Worm (Caenorhabditis elegans) whole organism, L3 larva: Measurements from ENCODE around the gene inx-2.
A peak's percentile ranks its signal among the peaks of the same experiment; 100 is the strongest.

Source experiments
- ZK546.5 ChIP-seq: sonication (generic microtip); optimal IDR thresholded peaks from 2 replicates; lab custom pipeline; 2017; ENCODE audit warnings: missing biosample characterization, missing genetic modification characterization
- aly-2 ChIP-seq: fragments of 150-350 bp; optimal IDR thresholded peaks from 2 replicates; lab custom pipeline; 2014; ENCODE audit warnings: missing biosample characterization, missing genetic modification characterization
- ama-1 ChIP-seq: fragments of 150-350 bp; optimal IDR thresholded peaks from 2 replicates; lab custom pipeline; 2018
- ceh-16 ChIP-seq: sonication (generic microtip); optimal IDR thresholded peaks from 2 replicates; lab custom pipeline; 2017; ENCODE audit warnings: missing biosample characterization, missing genetic modification characterization
- ceh-82 ChIP-seq: fragments of 150-350 bp; optimal IDR thresholded peaks from 2 replicates; lab custom pipeline; 2014; ENCODE audit warnings: missing biosample characterization, missing genetic modification characterization
- ceh-9 ChIP-seq: sonication (generic microtip); optimal IDR thresholded peaks from 2 replicates; lab custom pipeline; 2018; ENCODE audit warnings: missing biosample characterization, missing genetic modification characterization
- egl-27 ChIP-seq: sonication (generic microtip); optimal IDR thresholded peaks from 4 replicates; lab custom pipeline; 2017; ENCODE audit warnings: missing biosample characterization, missing genetic modification reagents, missing genetic modification characterization
- egl-5 ChIP-seq: fragments of 150-350 bp; optimal IDR thresholded peaks from 2 replicates; lab custom pipeline; 2017; ENCODE audit warnings: missing biosample characterization, missing genetic modification reagents, missing genetic modification characterization, inconsistent platforms
- elt-1 ChIP-seq: fragments of 150-350 bp; optimal IDR thresholded peaks from 2 replicates; lab custom pipeline; 2014; ENCODE audit warnings: missing biosample characterization, missing genetic modification characterization
- elt-2 ChIP-seq: sonication (generic microtip); optimal IDR thresholded peaks from 2 replicates; lab custom pipeline; 2016; ENCODE audit warnings: missing genetic modification reagents, mild to moderate bottlenecking, missing genetic modification characterization, missing compliant biosample characterization
- elt-3 ChIP-seq, 3 experiments: fragments of 150-350 bp in 1 of 3; sonication (generic microtip) in 2 of 3; optimal IDR thresholded peaks; 2 replicates in 2 of 3; 4 replicates in 1 of 3; lab custom pipeline; 2014 to 2017; ENCODE audit warnings: missing biosample characterization in 3 of 3, missing genetic modification characterization in 3 of 3
- eor-1 ChIP-seq, 2 experiments: fragments of 150-350 bp; optimal IDR thresholded peaks; 2 replicates each; lab custom pipeline; 2014 to 2018; ENCODE audit warnings: missing biosample characterization in 2 of 2, missing genetic modification characterization in 2 of 2
- fkh-10 ChIP-seq: sonication (generic microtip); optimal IDR thresholded peaks from 2 replicates; lab custom pipeline; 2017; ENCODE audit warnings: missing biosample characterization, missing genetic modification reagents, missing genetic modification characterization
- fkh-2 ChIP-seq: fragments of 150-350 bp; optimal IDR thresholded peaks from 2 replicates; lab custom pipeline; 2014; ENCODE audit warnings: missing biosample characterization, missing genetic modification reagents, missing genetic modification characterization
- fos-1 ChIP-seq: fragments of 150-350 bp; optimal IDR thresholded peaks from 2 replicates; lab custom pipeline; 2014; ENCODE audit warnings: missing biosample characterization, missing genetic modification characterization
- jun-1 ChIP-seq: fragments of 150-350 bp; optimal IDR thresholded peaks from 2 replicates; lab custom pipeline; 2014; ENCODE audit warnings: missing biosample characterization, missing genetic modification reagents, missing genetic modification characterization
- lin-15B ChIP-seq: fragments of 150-350 bp; optimal IDR thresholded peaks from 2 replicates; lab custom pipeline; 2014; ENCODE audit warnings: missing biosample characterization, missing genetic modification characterization
- lsy-12 ChIP-seq: sonication (generic microtip); optimal IDR thresholded peaks from 2 replicates; lab custom pipeline; 2016; ENCODE audit warnings: mild to moderate bottlenecking, missing genetic modification characterization, missing compliant biosample characterization
- nhr-12 ChIP-seq: fragments of 150-350 bp; optimal IDR thresholded peaks from 2 replicates; lab custom pipeline; 2014; ENCODE audit warnings: missing biosample characterization, missing genetic modification characterization
- nhr-23 ChIP-seq: fragments of 150-350 bp; optimal IDR thresholded peaks from 2 replicates; lab custom pipeline; 2014; ENCODE audit warnings: missing biosample characterization, missing genetic modification reagents, missing genetic modification characterization
- nhr-25 ChIP-seq: sonication (generic microtip); optimal IDR thresholded peaks from 2 replicates; lab custom pipeline; 2017; ENCODE audit warnings: missing biosample characterization, missing genetic modification characterization
- nhr-28 ChIP-seq: fragments of 150-350 bp; optimal IDR thresholded peaks from 2 replicates; lab custom pipeline; 2014; ENCODE audit warnings: missing biosample characterization, missing genetic modification characterization
- nhr-67 ChIP-seq: fragments of 150-350 bp; optimal IDR thresholded peaks from 2 replicates; lab custom pipeline; 2014; ENCODE audit warnings: missing biosample characterization, missing genetic modification characterization
- nhr-76 ChIP-seq: fragments of 150-350 bp; sonication (generic microtip); optimal IDR thresholded peaks from 5 replicates; lab custom pipeline; 2014; ENCODE audit warnings: missing biosample characterization, missing genetic modification characterization
- pha-4 ChIP-seq: fragments of 150-350 bp; optimal IDR thresholded peaks from 2 replicates; lab custom pipeline; 2014; ENCODE audit warnings: missing biosample characterization, missing genetic modification reagents, missing genetic modification characterization
- pqm-1 ChIP-seq: fragments of 150-350 bp; optimal IDR thresholded peaks from 2 replicates; lab custom pipeline; 2017; ENCODE audit warnings: missing biosample characterization, missing genetic modification characterization, inconsistent platforms
- sea-2 ChIP-seq: fragments of 150-350 bp; sonication (generic microtip); optimal IDR thresholded peaks from 4 replicates; lab custom pipeline; 2014; ENCODE audit warnings: missing biosample characterization, missing genetic modification reagents, missing genetic modification characterization
- skn-1 ChIP-seq: fragments of 150-350 bp; optimal IDR thresholded peaks from 2 replicates; lab custom pipeline; 2014; ENCODE audit warnings: missing biosample characterization, missing genetic modification characterization
- snpc-4 ChIP-seq: fragments of 150-350 bp; optimal IDR thresholded peaks from 2 replicates; lab custom pipeline; 2014; ENCODE audit warnings: missing biosample characterization, missing genetic modification characterization
- tbx-2 ChIP-seq: sonication (generic microtip); optimal IDR thresholded peaks from 2 replicates; lab custom pipeline; 2016; ENCODE audit warnings: mild to moderate bottlenecking, missing genetic modification characterization, missing compliant biosample characterization
- unc-39 ChIP-seq: sonication (generic microtip); optimal IDR thresholded peaks from 4 replicates; lab custom pipeline; 2017; ENCODE audit warnings: missing biosample characterization, missing genetic modification characterization
- unc-62 ChIP-seq: fragments of 150-350 bp; sonication (generic microtip); optimal IDR thresholded peaks from 4 replicates; lab custom pipeline; 2014; ENCODE audit warnings: missing biosample characterization, missing genetic modification reagents, missing genetic modification characterization
- ztf-4 ChIP-seq: fragments of 150-350 bp; optimal IDR thresholded peaks from 2 replicates; lab custom pipeline; 2014; ENCODE audit warnings: missing biosample characterization, missing genetic modification characterization

The inx-2 gene

DNA sequence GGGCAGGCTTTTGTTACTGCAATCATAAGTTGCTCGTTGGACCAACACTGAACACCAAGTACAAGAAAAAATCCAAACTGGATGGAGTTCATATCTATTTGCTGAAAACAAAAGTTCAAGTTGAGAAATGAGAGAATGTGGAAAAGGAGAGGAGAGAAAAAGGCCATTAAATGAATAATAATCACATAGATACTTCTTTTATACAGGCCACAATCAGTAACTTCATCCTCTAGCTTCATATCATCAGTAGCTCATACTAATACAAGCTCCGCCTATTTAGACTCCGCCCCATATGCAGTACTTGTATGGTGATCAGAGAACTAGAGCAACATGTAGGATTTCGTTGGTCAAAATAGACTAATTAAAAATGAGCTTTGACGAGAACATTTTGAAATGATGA is 17.3 kb downstream of the inx-2 start, which contains the start of gene F38B2.2:
Gene F38B2.2 (minus strand): TSS at position 101 of the 400 bp plus-strand sequence.
- no peak for TF ChIP-seq elt-1 (tag; lab: Kevin White, UChicago)
- no peak for TF ChIP-seq lsy-12 (tag; lab: Kevin White, UChicago)
- TF ChIP-seq fos-1 (tag; lab: Kevin White, UChicago) = no peak
- no peak for TF ChIP-seq ceh-16 (tag; lab: Kevin White, UChicago)
- no peak for TF ChIP-seq unc-39 (tag; lab: Kevin White, UChicago)
- TF ChIP-seq nhr-76 (tag; lab: Kevin White, UChicago) = no peak
- TF ChIP-seq nhr-12 (tag; lab: Kevin White, UChicago) = no peak
- TF ChIP-seq tbx-2 (tag; lab: Kevin White, UChicago) = no peak
- no peak for TF ChIP-seq fkh-10 (GFP tag; lab: Kevin White, UChicago)
- no peak for TF ChIP-seq egl-5
- TF ChIP-seq elt-3 (tag; optimal IDR thresholded peaks at IDR 0.05; lab: Kevin White, UChicago) = no peak
- no peak for TF ChIP-seq lin-15B (tag; lab: Kevin White, UChicago)
- TF ChIP-seq unc-62 (GFP tag; lab: Kevin White, UChicago) = no peak
- no peak for TF ChIP-seq nhr-25 (tag; lab: Kevin White, UChicago)

- TF ChIP-seq ztf-4 (no peak), jun-1 (tag; lab: Kevin White, UChicago) (no peak), ama-1 (lab: Kevin White, UChicago) (no peak), nhr-25 (tag; lab: Kevin White, UChicago) (no peak), nhr-67 (tag; lab: Kevin White, UChicago) (no peak), ZK546.5 (tag; lab: Kevin White, UChicago) (no peak), snpc-4 (tag; lab: Kevin White, UChicago) (no peak), nhr-28 (no peak), unc-62 (GFP tag; lab: Kevin White, UChicago) (no peak), sea-2 (GFP tag; lab: Kevin White, UChicago) (no peak), nhr-76 (tag; lab: Kevin White, UChicago) (no peak), skn-1 (no peak), pha-4 (tag; lab: Kevin White, UChicago) (no peak), nhr-23 (tag; lab: Kevin White, UChicago) (no peak), egl-27 (no peak), eor-1 (tag; optimal IDR thresholded peaks at IDR 0.05; lab: Kevin White, UChicago) (no peak)
Observed at ce11 chrX:11270882-11271281, 25.7 kb downstream of the inx-2 start, which contains the start of gene ifa-1. ifa-1 (plus strand) TSS chrX:11271182.

DNA sequence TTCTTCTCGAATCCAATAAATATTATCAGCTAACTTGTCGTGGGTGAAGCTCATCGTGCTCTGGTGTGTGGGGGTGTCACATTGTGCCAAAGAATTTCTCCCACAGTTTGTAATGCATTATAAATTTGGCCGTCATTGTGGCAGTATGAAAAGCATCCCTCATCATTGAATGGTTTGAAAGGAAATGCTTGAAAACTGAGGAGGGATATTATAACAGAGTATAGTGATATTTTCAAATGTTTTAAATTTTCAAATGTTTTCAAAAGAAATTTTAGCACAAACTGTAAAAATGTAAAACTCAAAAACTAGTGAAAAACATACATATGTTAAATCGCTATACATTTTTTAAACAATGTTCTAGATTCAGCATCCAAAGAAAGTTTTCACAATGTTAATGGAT is 27.6 kb downstream of the inx-2 start, which contains the start of gene C03A3.3:
Gene C03A3.3 (minus strand): TSS at position 101 of the 400 bp plus-strand sequence.
- TF ChIP-seq ceh-9 (tag; lab: Kevin White, UChicago) (no peak), nhr-12 (tag; lab: Kevin White, UChicago) (no peak), ceh-16 (tag; lab: Kevin White, UChicago) (no peak), pha-4 (tag; lab: Kevin White, UChicago) (no peak), fkh-2 (tag; lab: Kevin White, UChicago) (no peak), aly-2 (tag; lab: Kevin White, UChicago) (no peak), sea-2 (GFP tag; lab: Kevin White, UChicago) (no peak)

- TF ChIP-seq elt-2 (no peak), ceh-82 (tag; lab: Kevin White, UChicago) (no peak), nhr-25 (tag; lab: Kevin White, UChicago) (peak; percentile 21), lin-15B (tag; lab: Kevin White, UChicago) (no peak)
- TF ChIP-seq, all 47 proteins: peak for 1
Observed at ce11 chrX:11266711-11267110, 29.8 kb downstream of the inx-2 start, which contains the start of gene C03A3.9. C03A3.9 (plus strand) TSS chrX:11267011.

DNA sequence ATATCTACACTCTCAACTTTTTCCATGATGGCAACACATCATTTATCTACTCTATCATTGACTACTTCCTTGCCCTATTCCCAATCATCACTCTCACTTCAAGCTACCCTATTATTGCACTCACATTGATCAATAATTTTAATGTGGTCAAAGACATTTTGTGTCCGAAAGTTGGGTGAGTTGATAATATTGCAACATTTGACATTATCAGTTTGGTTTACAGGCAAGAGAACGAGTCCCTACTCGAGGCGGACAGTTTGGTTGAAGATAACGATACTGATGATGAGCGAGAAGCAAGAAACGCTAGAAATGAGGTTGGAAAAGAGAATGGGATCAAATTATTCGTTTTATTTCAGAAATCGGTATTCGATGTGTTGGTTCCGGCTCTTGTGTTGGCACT is 31.8 kb downstream of the inx-2 start:
- TF ChIP-seq elt-2 (peak; percentile 82), unc-39 (tag; lab: Kevin White, UChicago) (no peak), pqm-1 (peak; percentile 84)
- TF ChIP-seq, all 47 proteins: peak for 2
